Fruit fly (Drosophila melanogaster) whole organism, prepupa: ENCODE measurements around the gene Hex-A.
A peak's percentile ranks its signal among the peaks of the same experiment; 100 is the strongest.

Experiments used
- CG10669 ChIP-seq: fragments of 200-800 bp; sonication (Bioruptor generic); optimal IDR thresholded peaks from 3 replicates; lab custom pipeline; 2018; ENCODE audit warnings: missing biosample characterization, mild to moderate bottlenecking, missing genetic modification characterization, moderate library complexity
- CG11294 ChIP-seq: fragments of 200-800 bp; sonication (Bioruptor generic); IDR thresholded peaks from 2 replicates; pipeline ENCODE4 v1.3.6; 2022; ENCODE audit warnings: missing biosample characterization, missing genetic modification characterization
- CG1621 ChIP-seq: fragments of 200-800 bp; sonication (Bioruptor generic); optimal IDR thresholded peaks from 3 replicates; lab custom pipeline; 2018; ENCODE audit warnings: missing biosample characterization, mild to moderate bottlenecking, missing genetic modification characterization
- CG16779 ChIP-seq: fragments of 200-800 bp; sonication (Bioruptor generic); optimal IDR thresholded peaks from 3 replicates; lab custom pipeline; 2017; ENCODE audit warnings: missing biosample characterization, mild to moderate bottlenecking, missing genetic modification characterization
- CG3032 ChIP-seq: fragments of 200-800 bp; optimal IDR thresholded peaks from 2 replicates; lab custom pipeline; 2019; ENCODE audit warnings: missing biosample characterization, mild to moderate bottlenecking, missing genetic modification characterization, moderate library complexity
- CG31627 ChIP-seq: fragments of 200-800 bp; sonication (Bioruptor generic); optimal IDR thresholded peaks from 3 replicates; lab custom pipeline; 2016; ENCODE audit warnings: missing biosample characterization, missing genetic modification characterization
- CG3919 ChIP-seq: fragments of 200-800 bp; sonication (Bioruptor generic); optimal IDR thresholded peaks from 3 replicates; lab custom pipeline; 2016; ENCODE audit warnings: missing biosample characterization, missing genetic modification characterization
- CG4318 ChIP-seq: fragments of 200-800 bp; sonication (Bioruptor generic); optimal IDR thresholded peaks from 3 replicates; lab custom pipeline; 2017; ENCODE audit warnings: missing biosample characterization, mild to moderate bottlenecking, missing genetic modification characterization
- CG6276 ChIP-seq: fragments of 200-800 bp; sonication (Bioruptor generic); optimal IDR thresholded peaks from 2 replicates; lab custom pipeline; 2017; ENCODE audit warnings: missing biosample characterization, mild to moderate bottlenecking, missing genetic modification characterization
- CG6792 ChIP-seq: fragments of 200-800 bp; sonication (Bioruptor generic); optimal IDR thresholded peaks from 3 replicates; lab custom pipeline; 2016; ENCODE audit warnings: missing biosample characterization, missing genetic modification characterization
- CG6808 ChIP-seq: fragments of 200-800 bp; sonication (Bioruptor generic); optimal IDR thresholded peaks from 3 replicates; lab custom pipeline; 2017; ENCODE audit warnings: missing biosample characterization, missing genetic modification characterization, mild to moderate bottlenecking, moderate library complexity, missing genetic modification reagents
- CG7368 ChIP-seq: fragments of 200-800 bp; sonication (Bioruptor generic); optimal IDR thresholded peaks from 3 replicates; lab custom pipeline; 2016; ENCODE audit warnings: missing biosample characterization, missing genetic modification characterization
- CG8119 ChIP-seq: fragments of 200-800 bp; sonication (Bioruptor generic); IDR thresholded peaks from 3 replicates; pipeline ENCODE4 v1.3.6; 2022; ENCODE audit warnings: missing biosample characterization, missing genetic modification characterization
- CG8319 ChIP-seq: fragments of 200-800 bp; sonication (Bioruptor generic); optimal IDR thresholded peaks from 3 replicates; lab custom pipeline; 2016; ENCODE audit warnings: missing biosample characterization, missing genetic modification characterization
- CG8632 ChIP-seq: fragments of 200-800 bp; sonication (Bioruptor generic); optimal IDR thresholded peaks from 3 replicates; lab custom pipeline; 2016; ENCODE audit warnings: missing biosample characterization, missing genetic modification characterization
- CG9139 ChIP-seq: fragments of 200-800 bp; sonication (Bioruptor generic); optimal IDR thresholded peaks from 3 replicates; lab custom pipeline; 2017; ENCODE audit warnings: missing biosample characterization, mild to moderate bottlenecking, missing genetic modification characterization
- Eip78C ChIP-seq: fragments of 200-800 bp; sonication (Bioruptor generic); peaks from one replicate; lab custom pipeline; 2016; ENCODE audit warnings: missing biosample characterization, missing genetic modification characterization
- Eip93F ChIP-seq: fragments of 200-800 bp; sonication (Bioruptor generic); optimal IDR thresholded peaks from 2 replicates; lab custom pipeline; 2016; ENCODE audit warnings: missing biosample characterization, mild to moderate bottlenecking, missing genetic modification characterization
- Gug ChIP-seq: fragments of 200-800 bp; sonication (Bioruptor generic); IDR thresholded peaks from 2 replicates; pipeline ENCODE4 v1.3.6; 2022; ENCODE audit warnings: missing biosample characterization, missing genetic modification characterization
- Hr38 ChIP-seq: sonication (Bioruptor generic); optimal IDR thresholded peaks from 2 replicates; lab custom pipeline; 2016; ENCODE audit warnings: missing biosample characterization, missing genetic modification characterization
- Hr39 ChIP-seq: fragments of 200-800 bp; sonication (Bioruptor generic); optimal IDR thresholded peaks from 2 replicates; lab custom pipeline; 2016; ENCODE audit warnings: missing biosample characterization, missing genetic modification characterization
- OdsH ChIP-seq: fragments of 200-800 bp; sonication (Bioruptor generic); optimal IDR thresholded peaks from 3 replicates; lab custom pipeline; 2016; ENCODE audit warnings: missing biosample characterization, missing genetic modification characterization
- Sox14 ChIP-seq: fragments of 200-800 bp; sonication (Bioruptor generic); optimal IDR thresholded peaks from 3 replicates; lab custom pipeline; 2016; ENCODE audit warnings: missing biosample characterization, missing genetic modification characterization
- achi ChIP-seq: fragments of 200-800 bp; sonication (Bioruptor generic); optimal IDR thresholded peaks from 3 replicates; lab custom pipeline; 2016; ENCODE audit warnings: missing biosample characterization, missing genetic modification characterization
- acj6 ChIP-seq: fragments of 200-800 bp; sonication (Bioruptor generic); optimal IDR thresholded peaks from 3 replicates; lab custom pipeline; 2016; ENCODE audit warnings: missing biosample characterization, missing genetic modification characterization
- cyc ChIP-seq: fragments of 200-800 bp; sonication (Bioruptor generic); optimal IDR thresholded peaks from 3 replicates; lab custom pipeline; 2016; ENCODE audit warnings: missing biosample characterization, missing genetic modification characterization
- dsx ChIP-seq: fragments of 200-800 bp; optimal IDR thresholded peaks from 3 replicates; lab custom pipeline; 2019; ENCODE audit warnings: missing biosample characterization, mild to moderate bottlenecking, missing genetic modification characterization, moderate library complexity; ENCODE audit not compliant: poor library complexity, severe bottlenecking
- eg ChIP-seq: fragments of 200-800 bp; sonication (Bioruptor generic); IDR thresholded peaks from 3 replicates; pipeline ENCODE4 v1.3.6; 2022; ENCODE audit warnings: missing biosample characterization, missing genetic modification characterization
- esn ChIP-seq: fragments of 200-800 bp; sonication (Bioruptor generic); optimal IDR thresholded peaks from 2 replicates; lab custom pipeline; 2016; ENCODE audit warnings: missing biosample characterization, mild to moderate bottlenecking, missing genetic modification characterization, moderate library complexity
- fd59A ChIP-seq: fragments of 200-800 bp; sonication (Bioruptor generic); optimal IDR thresholded peaks from 2 replicates; lab custom pipeline; 2017; ENCODE audit warnings: missing biosample characterization, mild to moderate bottlenecking, missing genetic modification characterization, missing genetic modification reagents
- fd85E ChIP-seq: fragments of 200-800 bp; sonication (Bioruptor generic); optimal IDR thresholded peaks from 3 replicates; lab custom pipeline; 2016; ENCODE audit warnings: missing biosample characterization, missing genetic modification characterization
- fkh ChIP-seq: fragments of 200-800 bp; sonication (Bioruptor generic); optimal IDR thresholded peaks from 3 replicates; lab custom pipeline; 2017; ENCODE audit warnings: missing biosample characterization, mild to moderate bottlenecking, missing genetic modification characterization, moderate library complexity
- lz ChIP-seq: fragments of 200-800 bp; sonication (Bioruptor generic); optimal IDR thresholded peaks from 3 replicates; lab custom pipeline; 2016; ENCODE audit warnings: missing biosample characterization, missing genetic modification characterization
- net ChIP-seq: fragments of 200-800 bp; sonication (Bioruptor generic); optimal IDR thresholded peaks from 3 replicates; lab custom pipeline; 2016; ENCODE audit warnings: missing biosample characterization, missing genetic modification characterization
- salr ChIP-seq, 2 experiments: fragments of 200-800 bp; sonication (Bioruptor generic); optimal IDR thresholded peaks; 3 replicates each; lab custom pipeline; 2016 to 2018; ENCODE audit warnings: missing biosample characterization in 2 of 2, missing genetic modification characterization in 2 of 2, mild to moderate bottlenecking in 1 of 2
- ss ChIP-seq, 2 experiments: fragments of 200-800 bp; sonication (Bioruptor generic); optimal IDR thresholded peaks; 2 replicates in 1 of 2; 3 replicates in 1 of 2; lab custom pipeline; 2017 to 2018; ENCODE audit warnings: mild to moderate bottlenecking in 2 of 2, missing biosample characterization in 2 of 2, missing genetic modification characterization in 2 of 2, moderate library complexity in 1 of 2
- svp ChIP-seq: fragments of 200-800 bp; sonication (Bioruptor generic); peaks from one replicate; lab custom pipeline; 2016; ENCODE audit warnings: missing biosample characterization, missing genetic modification characterization
- vri ChIP-seq: fragments of 200-800 bp; sonication (Bioruptor generic); optimal IDR thresholded peaks from 3 replicates; lab custom pipeline; 2016; ENCODE audit warnings: missing biosample characterization, mild to moderate bottlenecking, missing genetic modification characterization

Gene Hex-A

DNA sequence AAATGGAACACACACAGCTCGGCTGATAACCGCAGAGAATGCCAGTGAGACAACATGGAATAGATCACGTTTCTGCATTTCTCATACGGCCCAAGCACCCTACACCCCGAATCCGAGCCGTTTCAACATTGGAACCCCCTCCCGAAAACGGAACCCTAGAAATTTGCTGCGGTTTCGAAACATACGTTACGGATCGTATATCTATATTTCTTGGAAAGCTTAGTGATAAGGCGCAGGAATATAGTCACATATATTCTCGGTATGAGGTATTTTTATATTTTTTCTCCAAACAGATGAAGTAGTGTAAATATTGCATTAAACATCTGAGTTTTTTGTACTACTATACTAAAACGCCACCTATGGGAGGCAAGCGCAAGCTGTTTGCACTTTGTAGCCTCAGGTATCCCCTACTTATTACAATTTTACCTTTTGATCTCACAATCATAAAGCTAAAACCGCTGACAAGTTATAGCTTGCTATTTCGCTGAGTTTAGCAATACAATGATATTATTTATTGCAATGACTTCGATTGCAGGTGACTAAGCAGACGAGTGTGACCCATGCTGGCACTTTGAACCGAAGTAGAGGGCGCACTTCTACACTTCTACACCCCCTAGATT, 9.9 kb downstream of the Hex-A start:
- peak; percentile 38 for TF ChIP-seq svp (GFP tag; lab: Kevin White, UChicago)
- TF ChIP-seq Eip78C (GFP tag; lab: Kevin White, UChicago): peak; percentile 52
- TF ChIP-seq CG9139 (GFP tag; lab: Kevin White, UChicago): no peak

- TF ChIP-seq CG7368 (GFP tag; lab: Kevin White, UChicago): no peak
- TF ChIP-seq svp (GFP tag; lab: Kevin White, UChicago): peak; percentile 89
- TF ChIP-seq Eip93F (GFP tag; lab: Kevin White, UChicago): peak; percentile 72
- no peak for TF ChIP-seq lz (GFP tag; lab: Kevin White, UChicago)
- no peak for TF ChIP-seq acj6 (GFP tag; lab: Kevin White, UChicago)
- TF ChIP-seq vri (GFP tag; lab: Kevin White, UChicago): peak; percentile 57
These were observed 12.6 kb downstream of the Hex-A start for dm6 chrX:9598106-9598505.

- TF ChIP-seq CG3032 (tag; lab: Kevin White, UChicago): no peak
- 0 out of 3 replicates have a peak, but pooled peaks have one; percentile 19 for TF ChIP-seq eg (GFP tag; lab: Robert Waterston, UW)
- peak; percentile 30 for TF ChIP-seq vri (GFP tag; lab: Kevin White, UChicago)
- TF ChIP-seq CG8319 (GFP tag; lab: Kevin White, UChicago): no peak
- TF ChIP-seq salr (GFP tag; optimal IDR thresholded peaks at IDR 0.05; lab: Kevin White, UChicago): no peak
- TF ChIP-seq fkh (GFP tag; lab: Kevin White, UChicago): peak; percentile 45
- TF ChIP-seq CG31627 (GFP tag; lab: Kevin White, UChicago): no peak
- no peak for TF ChIP-seq CG9139 (GFP tag; lab: Kevin White, UChicago)
- TF ChIP-seq Eip78C (GFP tag; lab: Kevin White, UChicago): peak; percentile 25
- TF ChIP-seq CG8632 (GFP tag; lab: Kevin White, UChicago): no peak
- TF ChIP-seq CG1621: no peak
- TF ChIP-seq svp (GFP tag; lab: Kevin White, UChicago): peak; percentile 71
- TF ChIP-seq CG7368 (GFP tag; lab: Kevin White, UChicago): no peak
- no peak for TF ChIP-seq CG11294 (GFP tag; lab: Robert Waterston, UW)
- TF ChIP-seq CG3919: no peak
These were observed 13.9 kb downstream of the Hex-A start for dm6 chrX:9599158-9600082.

- TF ChIP-seq fd85E (no peak), fkh (GFP tag; lab: Kevin White, UChicago) (peak; percentile 13), cyc (GFP tag; lab: Kevin White, UChicago) (peak; percentile 77), salr (GFP tag; optimal IDR thresholded peaks at IDR 0.05; lab: Kevin White, UChicago) (peak in 1 of 2 experiments; percentile 61), net (GFP tag; lab: Kevin White, UChicago) (peak; percentile 66), dsx (GFP tag; lab: Kevin White, UChicago) (peak; percentile 46), acj6 (GFP tag; lab: Kevin White, UChicago) (peak; percentile 71), CG8119 (GFP tag; lab: Robert Waterston, UW) (peak; percentile 71; the same call in 2 of the 3 replicates), CG16779 (tag; lab: Kevin White, UChicago) (peak; percentile 33), Sox14 (GFP tag; lab: Kevin White, UChicago) (peak; percentile 79), achi (GFP tag; lab: Kevin White, UChicago) (peak; percentile 76), lz (GFP tag; lab: Kevin White, UChicago) (peak; percentile 74), CG7368 (GFP tag; lab: Kevin White, UChicago) (peak; percentile 64), CG6792 (GFP tag; lab: Kevin White, UChicago) (peak; percentile 71), Hr39 (GFP tag; lab: Kevin White, UChicago) (peak; percentile 85), esn (GFP tag; lab: Kevin White, UChicago) (peak; percentile 76), CG3032 (tag; lab: Kevin White, UChicago) (peak; percentile 63), CG10669 (GFP tag; lab: Kevin White, UChicago) (peak; percentile 66), ss (GFP tag; optimal IDR thresholded peaks at IDR 0.05; lab: Kevin White, UChicago) (peak; percentile 52 to 68), Eip93F (GFP tag; lab: Kevin White, UChicago) (peak; percentile 11), Gug (GFP tag; lab: Robert Waterston, UW) (0 out of 2 replicates have a peak, but pooled peaks have one; percentile 31), Hr38 (GFP tag; lab: Kevin White, UChicago) (no peak), CG4318 (GFP tag; lab: Kevin White, UChicago) (no peak), fd59A (GFP tag; lab: Kevin White, UChicago) (peak; percentile 60), CG6276 (no peak), CG6808 (peak; percentile 3), Eip78C (GFP tag; lab: Kevin White, UChicago) (peak; percentile 94), OdsH (peak; percentile 72), CG1621 (peak; percentile 49)
These were observed 14.8 kb downstream of the Hex-A start for dm6 chrX:9600083-9600817.
